Fruit fly (Drosophila melanogaster) whole organism, prepupa: ENCODE results near the gene CG17477.

Experiments used
- Blimp-1 ChIP-seq: fragments of 200-800 bp; sonication (Bioruptor generic); optimal IDR thresholded peaks from 3 replicates; lab custom pipeline; 2017; ENCODE audit warnings: missing biosample characterization, missing genetic modification characterization, mild to moderate bottlenecking, moderate library complexity, missing genetic modification reagents
- CG10631 ChIP-seq: fragments of 200-800 bp; sonication (Bioruptor generic); optimal IDR thresholded peaks from 2 replicates; lab custom pipeline; 2016; ENCODE audit warnings: missing biosample characterization, missing genetic modification characterization
- CG10669 ChIP-seq: fragments of 200-800 bp; sonication (Bioruptor generic); optimal IDR thresholded peaks from 3 replicates; lab custom pipeline; 2018; ENCODE audit warnings: missing biosample characterization, mild to moderate bottlenecking, missing genetic modification characterization, moderate library complexity
- CG11294 ChIP-seq: fragments of 200-800 bp; sonication (Bioruptor generic); IDR thresholded peaks from 2 replicates; pipeline ENCODE4 v1.3.6; 2022; ENCODE audit warnings: missing biosample characterization, missing genetic modification characterization
- CG11762 ChIP-seq: fragments of 200-800 bp; sonication (Bioruptor generic); optimal IDR thresholded peaks from 3 replicates; lab custom pipeline; 2016; ENCODE audit warnings: missing biosample characterization, missing genetic modification characterization; ENCODE audit not compliant: insufficient read depth
- CG11902 ChIP-seq: fragments of 200-800 bp; sonication (Bioruptor generic); optimal IDR thresholded peaks from 3 replicates; lab custom pipeline; 2016; ENCODE audit warnings: missing biosample characterization, missing genetic modification characterization
- CG15336 ChIP-seq: fragments of 200-800 bp; sonication (Bioruptor generic); IDR thresholded peaks from 2 replicates; pipeline ENCODE4 v1.3.6; 2022; ENCODE audit warnings: missing biosample characterization, missing genetic modification characterization
- CG1621 ChIP-seq: fragments of 200-800 bp; sonication (Bioruptor generic); optimal IDR thresholded peaks from 3 replicates; lab custom pipeline; 2018; ENCODE audit warnings: missing biosample characterization, mild to moderate bottlenecking, missing genetic modification characterization
- CG16779 ChIP-seq: fragments of 200-800 bp; sonication (Bioruptor generic); optimal IDR thresholded peaks from 3 replicates; lab custom pipeline; 2017; ENCODE audit warnings: missing biosample characterization, mild to moderate bottlenecking, missing genetic modification characterization
- CG3032 ChIP-seq: fragments of 200-800 bp; optimal IDR thresholded peaks from 2 replicates; lab custom pipeline; 2019; ENCODE audit warnings: missing biosample characterization, mild to moderate bottlenecking, missing genetic modification characterization, moderate library complexity
- CG31627 ChIP-seq: fragments of 200-800 bp; sonication (Bioruptor generic); optimal IDR thresholded peaks from 3 replicates; lab custom pipeline; 2016; ENCODE audit warnings: missing biosample characterization, missing genetic modification characterization
- CG32006 ChIP-seq: fragments of 200-800 bp; sonication (Bioruptor generic); optimal IDR thresholded peaks from 3 replicates; lab custom pipeline; 2017; ENCODE audit warnings: missing biosample characterization, mild to moderate bottlenecking, missing genetic modification characterization
- CG34406 ChIP-seq: fragments of 200-800 bp; sonication (Bioruptor generic); optimal IDR thresholded peaks from 3 replicates; lab custom pipeline; 2016; ENCODE audit warnings: missing biosample characterization, missing genetic modification characterization
- CG3919 ChIP-seq: fragments of 200-800 bp; sonication (Bioruptor generic); optimal IDR thresholded peaks from 3 replicates; lab custom pipeline; 2016; ENCODE audit warnings: missing biosample characterization, missing genetic modification characterization
- CG6163 ChIP-seq: fragments of 200-800 bp; sonication (Bioruptor generic); IDR thresholded peaks from 3 replicates; pipeline ENCODE4 v1.3.6; 2022; ENCODE audit warnings: missing biosample characterization, missing genetic modification characterization
- CG6276 ChIP-seq: fragments of 200-800 bp; sonication (Bioruptor generic); optimal IDR thresholded peaks from 2 replicates; lab custom pipeline; 2017; ENCODE audit warnings: missing biosample characterization, mild to moderate bottlenecking, missing genetic modification characterization
- CG6792 ChIP-seq: fragments of 200-800 bp; sonication (Bioruptor generic); optimal IDR thresholded peaks from 3 replicates; lab custom pipeline; 2016; ENCODE audit warnings: missing biosample characterization, missing genetic modification characterization
- CG6808 ChIP-seq: fragments of 200-800 bp; sonication (Bioruptor generic); optimal IDR thresholded peaks from 3 replicates; lab custom pipeline; 2017; ENCODE audit warnings: missing biosample characterization, missing genetic modification characterization, mild to moderate bottlenecking, moderate library complexity, missing genetic modification reagents
- CG7368 ChIP-seq: fragments of 200-800 bp; sonication (Bioruptor generic); optimal IDR thresholded peaks from 3 replicates; lab custom pipeline; 2016; ENCODE audit warnings: missing biosample characterization, missing genetic modification characterization
- CG8119 ChIP-seq: fragments of 200-800 bp; sonication (Bioruptor generic); IDR thresholded peaks from 3 replicates; pipeline ENCODE4 v1.3.6; 2022; ENCODE audit warnings: missing biosample characterization, missing genetic modification characterization
- CG8632 ChIP-seq: fragments of 200-800 bp; sonication (Bioruptor generic); optimal IDR thresholded peaks from 3 replicates; lab custom pipeline; 2016; ENCODE audit warnings: missing biosample characterization, missing genetic modification characterization
- Eip75B ChIP-seq: fragments of 200-800 bp; sonication (Bioruptor generic); optimal IDR thresholded peaks from 3 replicates; lab custom pipeline; 2016; ENCODE audit warnings: missing biosample characterization, missing genetic modification characterization
- Eip78C ChIP-seq: fragments of 200-800 bp; sonication (Bioruptor generic); peaks from one replicate; lab custom pipeline; 2016; ENCODE audit warnings: missing biosample characterization, missing genetic modification characterization
- Eip93F ChIP-seq: fragments of 200-800 bp; sonication (Bioruptor generic); optimal IDR thresholded peaks from 2 replicates; lab custom pipeline; 2016; ENCODE audit warnings: missing biosample characterization, mild to moderate bottlenecking, missing genetic modification characterization
- Ets96B ChIP-seq: fragments of 200-800 bp; optimal IDR thresholded peaks from 2 replicates; lab custom pipeline; 2019; ENCODE audit warnings: missing biosample characterization, mild to moderate bottlenecking, missing genetic modification characterization, moderate library complexity
- Gug ChIP-seq: fragments of 200-800 bp; sonication (Bioruptor generic); IDR thresholded peaks from 2 replicates; pipeline ENCODE4 v1.3.6; 2022; ENCODE audit warnings: missing biosample characterization, missing genetic modification characterization
- Hr4 ChIP-seq: fragments of 200-800 bp; sonication (Bioruptor generic); optimal IDR thresholded peaks from 3 replicates; lab custom pipeline; 2016; ENCODE audit warnings: missing biosample characterization, missing genetic modification characterization
- Lpt ChIP-seq: fragments of 200-800 bp; sonication (Bioruptor generic); optimal IDR thresholded peaks from 3 replicates; lab custom pipeline; 2016; ENCODE audit warnings: missing biosample characterization, missing genetic modification characterization
- Sox14 ChIP-seq: fragments of 200-800 bp; sonication (Bioruptor generic); optimal IDR thresholded peaks from 3 replicates; lab custom pipeline; 2016; ENCODE audit warnings: missing biosample characterization, missing genetic modification characterization
- acj6 ChIP-seq: fragments of 200-800 bp; sonication (Bioruptor generic); optimal IDR thresholded peaks from 3 replicates; lab custom pipeline; 2016; ENCODE audit warnings: missing biosample characterization, missing genetic modification characterization
- cyc ChIP-seq: fragments of 200-800 bp; sonication (Bioruptor generic); optimal IDR thresholded peaks from 3 replicates; lab custom pipeline; 2016; ENCODE audit warnings: missing biosample characterization, missing genetic modification characterization
- dac ChIP-seq: fragments of 200-800 bp; sonication (Bioruptor generic); optimal IDR thresholded peaks from 2 replicates; lab custom pipeline; 2017; ENCODE audit warnings: missing biosample characterization, mild to moderate bottlenecking, missing genetic modification characterization
- dsx ChIP-seq: fragments of 200-800 bp; optimal IDR thresholded peaks from 3 replicates; lab custom pipeline; 2019; ENCODE audit warnings: missing biosample characterization, mild to moderate bottlenecking, missing genetic modification characterization, moderate library complexity; ENCODE audit not compliant: poor library complexity, severe bottlenecking
- eg ChIP-seq: fragments of 200-800 bp; sonication (Bioruptor generic); IDR thresholded peaks from 3 replicates; pipeline ENCODE4 v1.3.6; 2022; ENCODE audit warnings: missing biosample characterization, missing genetic modification characterization
- esn ChIP-seq: fragments of 200-800 bp; sonication (Bioruptor generic); optimal IDR thresholded peaks from 2 replicates; lab custom pipeline; 2016; ENCODE audit warnings: missing biosample characterization, mild to moderate bottlenecking, missing genetic modification characterization, moderate library complexity
- fd59A ChIP-seq: fragments of 200-800 bp; sonication (Bioruptor generic); optimal IDR thresholded peaks from 2 replicates; lab custom pipeline; 2017; ENCODE audit warnings: missing biosample characterization, mild to moderate bottlenecking, missing genetic modification characterization, missing genetic modification reagents
- lz ChIP-seq: fragments of 200-800 bp; sonication (Bioruptor generic); optimal IDR thresholded peaks from 3 replicates; lab custom pipeline; 2016; ENCODE audit warnings: missing biosample characterization, missing genetic modification characterization
- net ChIP-seq: fragments of 200-800 bp; sonication (Bioruptor generic); optimal IDR thresholded peaks from 3 replicates; lab custom pipeline; 2016; ENCODE audit warnings: missing biosample characterization, missing genetic modification characterization
- salr ChIP-seq, 2 experiments: fragments of 200-800 bp; sonication (Bioruptor generic); optimal IDR thresholded peaks; 3 replicates each; lab custom pipeline; 2016 to 2018; ENCODE audit warnings: missing biosample characterization in 2 of 2, missing genetic modification characterization in 2 of 2, mild to moderate bottlenecking in 1 of 2
- ss ChIP-seq, 2 experiments: fragments of 200-800 bp; sonication (Bioruptor generic); optimal IDR thresholded peaks; 2 replicates in 1 of 2; 3 replicates in 1 of 2; lab custom pipeline; 2017 to 2018; ENCODE audit warnings: mild to moderate bottlenecking in 2 of 2, missing biosample characterization in 2 of 2, missing genetic modification characterization in 2 of 2, moderate library complexity in 1 of 2

The CG17477 gene

DNA sequence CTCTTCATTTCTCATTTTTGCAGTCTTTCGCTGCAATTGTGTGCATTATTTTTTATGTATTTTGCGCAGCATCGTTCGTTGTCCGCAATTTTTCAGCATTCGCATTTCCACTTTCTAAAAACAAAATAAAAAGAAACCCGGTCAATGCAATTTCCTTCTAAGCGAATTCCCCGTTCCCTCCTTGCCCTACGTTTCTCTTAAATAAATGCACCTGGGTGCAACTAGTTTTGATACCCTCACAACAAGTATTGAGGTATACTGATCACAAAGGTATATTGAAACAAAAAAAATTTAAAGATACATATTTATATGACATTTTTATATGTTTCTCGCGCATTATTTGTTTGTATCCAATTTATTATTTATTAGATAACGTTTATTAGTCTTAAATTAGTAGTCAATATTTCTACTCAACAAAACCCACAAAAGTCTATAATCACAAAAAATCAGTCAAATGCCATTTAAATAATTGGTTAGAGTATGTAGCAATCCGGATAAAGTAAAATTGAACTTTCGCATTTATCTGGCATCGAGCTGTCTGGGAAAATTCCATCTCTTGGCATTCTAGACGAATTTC, 45.3 kb downstream of the CG17477 start:
- peak; percentile 30 for TF ChIP-seq lz (GFP tag; lab: Kevin White, UChicago)
- TF ChIP-seq esn (GFP tag; lab: Kevin White, UChicago), result peak; percentile 53
- TF ChIP-seq CG11294 (GFP tag; lab: Robert Waterston, UW), result peak; percentile 78
- peak; percentile 85 for TF ChIP-seq Gug
- TF ChIP-seq eg (GFP tag; lab: Robert Waterston, UW), result peak; percentile 81
- TF ChIP-seq Eip75B (GFP tag; lab: Kevin White, UChicago), result peak; percentile 62
- TF ChIP-seq CG8119, result peak; percentile 92
- TF ChIP-seq fd59A (GFP tag; lab: Kevin White, UChicago), result peak; percentile 65
- peak; percentile 64 for TF ChIP-seq CG8632 (GFP tag; lab: Kevin White, UChicago)
- TF ChIP-seq Lpt (GFP tag; lab: Kevin White, UChicago), result peak; percentile 82
- peak; percentile 92 for TF ChIP-seq CG15336 (GFP tag; lab: Robert Waterston, UW)
- no peak for TF ChIP-seq CG31627 (GFP tag; lab: Kevin White, UChicago)
- TF ChIP-seq CG10631, result no peak
- TF ChIP-seq CG10669 (GFP tag; lab: Kevin White, UChicago), result no peak
- TF ChIP-seq ss (GFP tag; optimal IDR thresholded peaks at IDR 0.05; lab: Kevin White, UChicago), result peak in 1 of 2 experiments; percentile 56
- peak; percentile 75 for TF ChIP-seq CG3919
- TF ChIP-seq acj6 (GFP tag; lab: Kevin White, UChicago), result peak; percentile 74
- TF ChIP-seq dsx (GFP tag; lab: Kevin White, UChicago), result peak; percentile 75
- TF ChIP-seq CG32006 (GFP tag; lab: Kevin White, UChicago), result peak; percentile 94
- peak; percentile 83 for TF ChIP-seq net (GFP tag; lab: Kevin White, UChicago)
- TF ChIP-seq CG11762 (GFP tag; lab: Kevin White, UChicago), result peak; percentile 61
- TF ChIP-seq CG34406 (GFP tag; lab: Kevin White, UChicago), result peak; percentile 58
- TF ChIP-seq CG6808 (GFP tag; lab: Kevin White, UChicago), result peak; percentile 73
- TF ChIP-seq salr (GFP tag; optimal IDR thresholded peaks at IDR 0.05; lab: Kevin White, UChicago), result peak in 1 of 2 experiments; percentile 92
- TF ChIP-seq CG6163 (GFP tag; lab: Robert Waterston, UW), result peak; percentile 40; the same call in 1 of the 3 replicates
- TF ChIP-seq Blimp-1 (GFP tag; lab: Kevin White, UChicago), result no peak
- peak; percentile 46 for TF ChIP-seq CG7368
- TF ChIP-seq cyc (GFP tag; lab: Kevin White, UChicago), result peak; percentile 39
- TF ChIP-seq CG3032 (tag; lab: Kevin White, UChicago), result peak; percentile 84
- peak; percentile 80 for TF ChIP-seq Ets96B (tag; lab: Kevin White, UChicago)
- no peak for TF ChIP-seq CG11902 (GFP tag; lab: Kevin White, UChicago)
- TF ChIP-seq Hr4 (GFP tag; lab: Kevin White, UChicago), result peak; percentile 92
- TF ChIP-seq Eip78C, result peak; percentile 95
- peak; percentile 41 for TF ChIP-seq CG6792
- TF ChIP-seq Sox14 (GFP tag; lab: Kevin White, UChicago), result peak; percentile 54
- TF ChIP-seq CG1621, result peak; percentile 23
- no peak for TF ChIP-seq CG6276 (GFP tag; lab: Kevin White, UChicago)
- peak; percentile 49 for TF ChIP-seq dac
- no peak for TF ChIP-seq Eip93F
- no peak for TF ChIP-seq CG16779 (tag; lab: Kevin White, UChicago)
- TF ChIP-seq, all 60 proteins: peak for 32
